Worm (Caenorhabditis elegans): Measurements from ENCODE around the gene cht-4.

cht-4 gene

ce11 chrIII:1673320-1673719, 16.0 kb upstream of the cht-4 start:
- TF ChIP-seq hmbx-1 (tag; optimal IDR thresholded peaks at IDR 0.05) = no peak
- no peak for TF ChIP-seq scrt-1 (GFP tag; IDR thresholded peaks at IDR 0.05)
- no peak for TF ChIP-seq pes-1 (GFP tag; IDR thresholded peaks at IDR 0.05)
- no peak for TF ChIP-seq B0310.2 (tag; optimal IDR thresholded peaks at IDR 0.05)
- no peak for TF ChIP-seq ama-1 (optimal IDR thresholded peaks at IDR 0.05)
- no peak for TF ChIP-seq hmg-4 (GFP tag; optimal IDR thresholded peaks at IDR 0.05)
- TF ChIP-seq hnd-1 (tag; optimal IDR thresholded peaks at IDR 0.05) = no peak
- no peak for TF ChIP-seq F13C5.2 (tag; optimal IDR thresholded peaks at IDR 0.05)
- no peak for TF ChIP-seq aly-1 (tag; optimal IDR thresholded peaks at IDR 0.05)
- TF ChIP-seq ceh-13 (GFP tag; optimal IDR thresholded peaks at IDR 0.05) = no peak
- TF ChIP-seq tbx-37 (GFP tag; conservative IDR thresholded peaks at IDR 0.05) = no peak
- no peak for TF ChIP-seq sea-1 (GFP tag; conservative IDR thresholded peaks at IDR 0.05)
- TF ChIP-seq ets-7 (tag; optimal IDR thresholded peaks at IDR 0.05) = no peak
- no peak for TF ChIP-seq tra-4 (tag; optimal IDR thresholded peaks at IDR 0.05)
- TF ChIP-seq ceh-36 (tag; optimal IDR thresholded peaks at IDR 0.05) = no peak
- TF ChIP-seq flt-1 (GFP tag; IDR thresholded peaks at IDR 0.05) = no peak
- TF ChIP-seq tbx-11 (GFP tag; IDR thresholded peaks at IDR 0.05) = no peak

ce11 chrIII:1668519-1668918, 11.2 kb upstream of the cht-4 start, which contains the start of gene glb-30:
TSS of gene glb-30 (minus strand) at chrIII:1668619.
- no peak for TF ChIP-seq ceh-13 (GFP tag; optimal IDR thresholded peaks at IDR 0.05)
- no peak for TF ChIP-seq sea-1 (GFP tag; conservative IDR thresholded peaks at IDR 0.05)
- no peak for TF ChIP-seq hmbx-1 (tag; optimal IDR thresholded peaks at IDR 0.05)
- TF ChIP-seq ets-7 (tag; optimal IDR thresholded peaks at IDR 0.05) = no peak
- TF ChIP-seq F13C5.2 (tag; optimal IDR thresholded peaks at IDR 0.05) = no peak
- TF ChIP-seq aly-1 (tag; optimal IDR thresholded peaks at IDR 0.05) = no peak
- TF ChIP-seq ceh-36 (tag; optimal IDR thresholded peaks at IDR 0.05) = no peak
- no peak for TF ChIP-seq hnd-1 (tag; optimal IDR thresholded peaks at IDR 0.05)
- TF ChIP-seq flt-1 (GFP tag; IDR thresholded peaks at IDR 0.05) = no peak
- no peak for TF ChIP-seq scrt-1 (GFP tag; IDR thresholded peaks at IDR 0.05)
- TF ChIP-seq tra-4 (tag; optimal IDR thresholded peaks at IDR 0.05) = no peak
- no peak for TF ChIP-seq tbx-11 (GFP tag; IDR thresholded peaks at IDR 0.05)
- TF ChIP-seq tbx-37 (GFP tag; conservative IDR thresholded peaks at IDR 0.05) = no peak
- TF ChIP-seq hmg-4 (GFP tag; optimal IDR thresholded peaks at IDR 0.05) = no peak
- TF ChIP-seq ama-1 (optimal IDR thresholded peaks at IDR 0.05) = no peak
- no peak for TF ChIP-seq B0310.2 (tag; optimal IDR thresholded peaks at IDR 0.05)
- TF ChIP-seq pes-1 (GFP tag; IDR thresholded peaks at IDR 0.05) = no peak

ce11 chrIII:1666893-1667292, 9.6 kb upstream of the cht-4 start:
- TF ChIP-seq B0310.2 (tag; optimal IDR thresholded peaks at IDR 0.05) (no peak), ama-1 (optimal IDR thresholded peaks at IDR 0.05) (no peak), hnd-1 (tag; optimal IDR thresholded peaks at IDR 0.05) (no peak), ceh-13 (GFP tag; optimal IDR thresholded peaks at IDR 0.05) (no peak), pes-1 (GFP tag; IDR thresholded peaks at IDR 0.05) (no peak), ceh-36 (tag; optimal IDR thresholded peaks at IDR 0.05) (no peak), hmbx-1 (tag; optimal IDR thresholded peaks at IDR 0.05) (no peak), tra-4 (tag; optimal IDR thresholded peaks at IDR 0.05) (no peak), flt-1 (GFP tag; IDR thresholded peaks at IDR 0.05) (no peak), hmg-4 (GFP tag; optimal IDR thresholded peaks at IDR 0.05) (no peak), ets-7 (tag; optimal IDR thresholded peaks at IDR 0.05) (no peak)

ce11 chrIII:1665799-1666308, 8.6 kb upstream of the cht-4 start, which contains the start of gene Y22D7AR.3:
TSS of gene Y22D7AR.3 (minus strand) at chrIII:1665849.
- TF ChIP-seq pes-1 (GFP tag; IDR thresholded peaks at IDR 0.05) (no peak), aly-1 (tag; optimal IDR thresholded peaks at IDR 0.05) (no peak), tra-4 (tag; optimal IDR thresholded peaks at IDR 0.05) (no peak), flt-1 (GFP tag; IDR thresholded peaks at IDR 0.05) (no peak), ama-1 (optimal IDR thresholded peaks at IDR 0.05) (no peak)

ce11 chrIII:1665373-1665772, 8.1 kb upstream of the cht-4 start:
- TF ChIP-seq tbx-37 (GFP tag; conservative IDR thresholded peaks at IDR 0.05) = no peak
- TF ChIP-seq ets-7 (tag; optimal IDR thresholded peaks at IDR 0.05) = no peak
- no peak for TF ChIP-seq hnd-1 (tag; optimal IDR thresholded peaks at IDR 0.05)
- TF ChIP-seq tra-4 (tag; optimal IDR thresholded peaks at IDR 0.05) = no peak
- TF ChIP-seq pes-1 (GFP tag; IDR thresholded peaks at IDR 0.05) = no peak
- TF ChIP-seq scrt-1 (GFP tag; IDR thresholded peaks at IDR 0.05) = no peak
- TF ChIP-seq ceh-36 (tag; optimal IDR thresholded peaks at IDR 0.05) = no peak
- no peak for TF ChIP-seq aly-1 (tag; optimal IDR thresholded peaks at IDR 0.05)
- no peak for TF ChIP-seq hmg-4 (GFP tag; optimal IDR thresholded peaks at IDR 0.05)
- no peak for TF ChIP-seq flt-1 (GFP tag; IDR thresholded peaks at IDR 0.05)
- TF ChIP-seq sea-1 (GFP tag; conservative IDR thresholded peaks at IDR 0.05) = no peak
- TF ChIP-seq hmbx-1 (tag; optimal IDR thresholded peaks at IDR 0.05) = no peak
- TF ChIP-seq ama-1 (optimal IDR thresholded peaks at IDR 0.05) = no peak
- TF ChIP-seq tbx-11 (GFP tag; IDR thresholded peaks at IDR 0.05) = no peak
- TF ChIP-seq F13C5.2 (tag; optimal IDR thresholded peaks at IDR 0.05) = no peak
- TF ChIP-seq ceh-13 (GFP tag; optimal IDR thresholded peaks at IDR 0.05) = no peak
- no peak for TF ChIP-seq B0310.2 (tag; optimal IDR thresholded peaks at IDR 0.05)

- no peak for TF ChIP-seq ets-7 (tag; optimal IDR thresholded peaks at IDR 0.05)
- no peak for TF ChIP-seq tra-4 (tag; optimal IDR thresholded peaks at IDR 0.05)
- no peak for TF ChIP-seq B0310.2 (tag; optimal IDR thresholded peaks at IDR 0.05)
- TF ChIP-seq F13C5.2 (tag; optimal IDR thresholded peaks at IDR 0.05) = no peak
- TF ChIP-seq aly-1 (tag; optimal IDR thresholded peaks at IDR 0.05) = no peak
- no peak for TF ChIP-seq flt-1 (GFP tag; IDR thresholded peaks at IDR 0.05)
- TF ChIP-seq scrt-1 (GFP tag; IDR thresholded peaks at IDR 0.05) = no peak
- TF ChIP-seq tbx-11 (GFP tag; IDR thresholded peaks at IDR 0.05) = no peak
- no peak for TF ChIP-seq pes-1 (GFP tag; IDR thresholded peaks at IDR 0.05)
- TF ChIP-seq sea-1 (GFP tag; conservative IDR thresholded peaks at IDR 0.05) = no peak
- TF ChIP-seq ceh-36 (tag; optimal IDR thresholded peaks at IDR 0.05) = no peak
- TF ChIP-seq hmbx-1 (tag; optimal IDR thresholded peaks at IDR 0.05) = no peak
- no peak for TF ChIP-seq ama-1 (optimal IDR thresholded peaks at IDR 0.05)
- no peak for TF ChIP-seq tbx-37 (GFP tag; conservative IDR thresholded peaks at IDR 0.05)
- no peak for TF ChIP-seq hnd-1 (tag; optimal IDR thresholded peaks at IDR 0.05)
- TF ChIP-seq hmg-4 (GFP tag; optimal IDR thresholded peaks at IDR 0.05) = no peak
Observed at ce11 chrIII:1664761-1665266, 7.5 kb upstream of the cht-4 start, which contains the start of gene Y22D7AL.16. TSS of gene Y22D7AL.16 (minus strand) at chrIII:1665216.

- no peak for TF ChIP-seq ama-1 (optimal IDR thresholded peaks at IDR 0.05)
- no peak for TF ChIP-seq tbx-11 (GFP tag; IDR thresholded peaks at IDR 0.05)
- TF ChIP-seq flt-1 (GFP tag; IDR thresholded peaks at IDR 0.05) = no peak
- TF ChIP-seq sea-1 (GFP tag; conservative IDR thresholded peaks at IDR 0.05) = no peak
- TF ChIP-seq B0310.2 (tag; optimal IDR thresholded peaks at IDR 0.05) = no peak
- TF ChIP-seq ceh-36 (tag; optimal IDR thresholded peaks at IDR 0.05) = no peak
- TF ChIP-seq tra-4 (tag; optimal IDR thresholded peaks at IDR 0.05) = no peak
- TF ChIP-seq F13C5.2 (tag; optimal IDR thresholded peaks at IDR 0.05) = no peak
- no peak for TF ChIP-seq hnd-1 (tag; optimal IDR thresholded peaks at IDR 0.05)
- no peak for TF ChIP-seq hmg-4 (GFP tag; optimal IDR thresholded peaks at IDR 0.05)
Observed at ce11 chrIII:1663056-1663455, 5.8 kb upstream of the cht-4 start.
